Fruit fly (Drosophila melanogaster): ENCODE results near the gene Pten.

DNA sequence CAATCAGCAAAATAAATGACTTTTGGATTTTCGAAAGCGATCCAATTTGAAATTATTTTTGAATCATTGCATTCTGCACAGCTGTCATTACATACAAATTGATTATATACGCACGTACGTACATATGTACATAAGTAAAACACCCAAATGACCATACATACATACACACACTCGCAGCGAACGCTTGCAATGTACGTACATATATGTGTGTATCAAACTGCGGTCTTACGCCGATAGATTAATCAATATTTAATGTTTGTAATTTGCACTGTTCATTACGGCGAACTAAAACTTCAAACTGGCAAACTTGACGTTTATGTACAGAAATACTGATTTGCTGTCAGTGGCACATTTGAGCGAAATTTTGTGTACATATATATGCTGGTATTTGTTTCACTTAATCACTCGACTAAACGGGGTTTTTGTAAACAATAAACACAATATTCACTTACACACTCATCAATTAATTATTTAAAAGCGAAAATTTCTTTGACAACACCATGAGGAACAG lies 34.6 kb downstream of the Pten start:
- no peak for TF ChIP-seq pan (optimal IDR thresholded peaks at IDR 0.05)
- TF ChIP-seq Dll (optimal IDR thresholded peaks at IDR 0.05) = no peak
- no peak for TF ChIP-seq CG8478 (optimal IDR thresholded peaks at IDR 0.05)
- no peak for TF ChIP-seq usp (GFP tag; optimal IDR thresholded peaks at IDR 0.05)
